Worm (Caenorhabditis elegans) whole organism, L3 larva: Measurements from ENCODE around the gene spp-13.

Source experiments
- R02D3.7 ChIP-seq: fragments of 150-350 bp; optimal IDR thresholded peaks from 2 replicates; lab custom pipeline; 2014; ENCODE audit warnings: missing biosample characterization, missing genetic modification characterization
- egl-27 ChIP-seq: sonication (generic microtip); optimal IDR thresholded peaks from 4 replicates; lab custom pipeline; 2017; ENCODE audit warnings: missing biosample characterization, missing genetic modification reagents, missing genetic modification characterization
- elt-3 ChIP-seq, 3 experiments: fragments of 150-350 bp in 1 of 3; sonication (generic microtip) in 2 of 3; optimal IDR thresholded peaks; 2 replicates in 2 of 3; 4 replicates in 1 of 3; lab custom pipeline; 2014 to 2017; ENCODE audit warnings: missing biosample characterization in 3 of 3, missing genetic modification characterization in 3 of 3
- lin-15B ChIP-seq: fragments of 150-350 bp; optimal IDR thresholded peaks from 2 replicates; lab custom pipeline; 2014; ENCODE audit warnings: missing biosample characterization, missing genetic modification characterization
- mdl-1 ChIP-seq: fragments of 150-350 bp; optimal IDR thresholded peaks from 2 replicates; lab custom pipeline; 2014; ENCODE audit warnings: missing biosample characterization, missing genetic modification characterization
- nhr-12 ChIP-seq: fragments of 150-350 bp; optimal IDR thresholded peaks from 2 replicates; lab custom pipeline; 2014; ENCODE audit warnings: missing biosample characterization, missing genetic modification characterization
- nhr-237 ChIP-seq: fragments of 150-350 bp; optimal IDR thresholded peaks from 2 replicates; lab custom pipeline; 2014; ENCODE audit warnings: missing biosample characterization, missing genetic modification characterization
- nhr-43 ChIP-seq: sonication (generic microtip); optimal IDR thresholded peaks from 2 replicates; lab custom pipeline; 2016; ENCODE audit warnings: mild to moderate bottlenecking, missing genetic modification characterization, missing compliant biosample characterization; ENCODE audit not compliant: poor library complexity, severe bottlenecking
- nhr-77 ChIP-seq: fragments of 150-350 bp; optimal IDR thresholded peaks from 2 replicates; lab custom pipeline; 2014; ENCODE audit warnings: missing biosample characterization, missing genetic modification characterization
- ztf-11 ChIP-seq: fragments of 150-350 bp; optimal IDR thresholded peaks from 2 replicates; lab custom pipeline; 2014; ENCODE audit warnings: missing biosample characterization, missing genetic modification characterization

DNA sequence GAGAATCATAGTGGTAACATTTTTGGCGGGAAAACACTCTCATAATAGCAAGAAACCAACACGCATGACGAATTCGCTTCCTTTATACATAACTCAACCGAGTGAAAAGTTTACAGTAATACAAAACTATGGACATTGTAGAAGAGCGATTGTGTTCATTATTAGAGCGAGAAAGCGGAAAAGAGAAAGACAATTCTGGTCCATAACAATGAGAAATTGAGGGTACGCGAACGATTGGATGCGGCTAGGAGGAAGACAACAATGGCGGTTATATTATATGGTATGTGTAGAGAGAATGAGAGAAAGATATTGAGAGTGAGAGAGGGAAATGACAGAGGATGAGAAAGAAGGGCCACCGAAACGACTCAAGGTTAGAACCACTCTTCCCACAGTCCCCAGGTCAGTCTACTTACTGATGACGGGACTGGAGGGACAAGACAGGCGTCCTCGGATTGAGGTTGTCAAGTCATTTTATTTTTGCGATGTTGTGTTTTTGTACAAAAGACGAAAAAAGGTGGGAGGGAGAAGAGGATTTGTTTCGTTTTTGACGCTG is 7.9 kb upstream of the spp-13 start:
- TF ChIP-seq ztf-11 (tag; lab: Kevin White, UChicago) (no peak), R02D3.7 (no peak), nhr-77 (tag; lab: Kevin White, UChicago) (no peak), nhr-237 (tag; lab: Kevin White, UChicago) (no peak), lin-15B (no peak), nhr-12 (no peak), nhr-43 (no peak), egl-27 (tag; lab: Kevin White, UChicago) (no peak), elt-3 (tag; optimal IDR thresholded peaks at IDR 0.05; lab: Kevin White, UChicago) (no peak), mdl-1 (no peak)
